Worm (Caenorhabditis elegans) whole organism, L4/young adult: Measurements from ENCODE around the gene nhr-253.

Experiments used
- W03F9.2 ChIP-seq: fragments of 150-350 bp; optimal IDR thresholded peaks from 2 replicates; lab custom pipeline; 2014; ENCODE audit warnings: missing biosample characterization, missing genetic modification characterization
- dao-5 ChIP-seq: sonication (generic microtip); optimal IDR thresholded peaks from 2 replicates; lab custom pipeline; 2016; ENCODE audit warnings: missing genotype, missing genetic modification characterization, moderate library complexity, missing compliant biosample characterization
- him-1 ChIP-seq: sonication (generic microtip); optimal IDR thresholded peaks from 2 replicates; lab custom pipeline; 2016; ENCODE audit warnings: missing genotype, missing genetic modification reagents, missing genetic modification characterization, missing compliant biosample characterization

- TF ChIP-seq him-1 (tag; lab: Kevin White, UChicago) (no peak), dao-5 (tag; lab: Kevin White, UChicago) (no peak), W03F9.2 (tag; lab: Kevin White, UChicago) (peak; percentile 63)
These were observed 47.3 kb upstream of the nhr-253 start, which contains the start of gene atg-9 for ce11 chrV:349054-349453.
